Worm (Caenorhabditis elegans) whole organism, L4 larva: ENCODE data around the gene R144.12.

Experiments used
- F26F4.8 ChIP-seq: fragments of 200-800 bp; sonication (Bioruptor generic); conservative IDR thresholded peaks from 2 replicates; pipeline ENCODE4 v1.3.6; 2022; ENCODE audit warnings: missing genetic modification characterization, missing compliant biosample characterization
- Y105C5A.15 ChIP-seq: fragments of 200-800 bp; sonication (Bioruptor generic); IDR thresholded peaks from 2 replicates; pipeline ENCODE4 v1.3.6; 2022; ENCODE audit warnings: missing genetic modification characterization, missing compliant biosample characterization
- Y48G9A.11 ChIP-seq: fragments of 200-800 bp; sonication (Bioruptor generic); IDR thresholded peaks from 2 replicates; pipeline ENCODE4 v1.3.6; 2022; ENCODE audit warnings: missing genetic modification reagents, missing genetic modification characterization, missing compliant biosample characterization
- Y5F2A.4 ChIP-seq: fragments of 200-800 bp; sonication (Bioruptor generic); optimal IDR thresholded peaks from 2 replicates; lab custom pipeline; 2018; ENCODE audit warnings: mild to moderate bottlenecking, missing genetic modification characterization, missing compliant biosample characterization
- aly-2 ChIP-seq: sonication (generic microtip); optimal IDR thresholded peaks from 2 replicates; lab custom pipeline; 2018; ENCODE audit warnings: missing biosample characterization, missing genetic modification characterization
- arid-1 ChIP-seq: fragments of 200-800 bp; sonication (Bioruptor generic); conservative IDR thresholded peaks from 2 replicates; pipeline ENCODE4 v1.3.6; 2022; ENCODE audit warnings: missing genetic modification reagents, missing genetic modification characterization, missing compliant biosample characterization
- attf-4 ChIP-seq: sonication (generic microtip); optimal IDR thresholded peaks from 3 replicates; lab custom pipeline; 2017; ENCODE audit warnings: missing biosample characterization, missing genetic modification characterization
- ceh-28 ChIP-seq: fragments of 150-350 bp; optimal IDR thresholded peaks from 2 replicates; lab custom pipeline; 2014; ENCODE audit warnings: missing biosample characterization, missing genetic modification reagents, missing genetic modification characterization
- ceh-32 ChIP-seq: sonication (generic microtip); optimal IDR thresholded peaks from 2 replicates; lab custom pipeline; 2016; ENCODE audit warnings: mild to moderate bottlenecking, missing genetic modification characterization, missing compliant biosample characterization; ENCODE audit not compliant: poor library complexity
- ceh-62 ChIP-seq: sonication (generic microtip); optimal IDR thresholded peaks from 2 replicates; lab custom pipeline; 2017; ENCODE audit warnings: missing biosample characterization, missing genetic modification characterization
- ctbp-1 ChIP-seq: fragments of 200-800 bp; sonication (Bioruptor generic); IDR thresholded peaks from 2 replicates; pipeline ENCODE4 v1.3.6; 2022; ENCODE audit warnings: missing genetic modification reagents, missing genetic modification characterization, missing compliant biosample characterization
- daf-12 ChIP-seq: fragments of 150-350 bp; optimal IDR thresholded peaks from 2 replicates; lab custom pipeline; 2014; ENCODE audit warnings: missing biosample characterization, missing genetic modification reagents, missing genetic modification characterization
- daf-19 ChIP-seq: fragments of 200-800 bp; sonication (Bioruptor generic); conservative IDR thresholded peaks from 2 replicates; pipeline ENCODE4 v1.3.6; 2022; ENCODE audit warnings: missing genetic modification characterization, missing compliant biosample characterization
- dmd-8 ChIP-seq: fragments of 200-800 bp; sonication (Bioruptor generic); IDR thresholded peaks from 2 replicates; pipeline ENCODE4 v1.3.6; 2022; ENCODE audit warnings: missing genetic modification characterization, missing compliant biosample characterization
- dmd-9 ChIP-seq: fragments of 200-800 bp; sonication (Bioruptor generic); IDR thresholded peaks from 2 replicates; pipeline ENCODE4 v1.3.6; 2022; ENCODE audit warnings: missing genetic modification reagents, missing genetic modification characterization, missing compliant biosample characterization
- dpl-1 ChIP-seq: fragments of 150-350 bp; optimal IDR thresholded peaks from 2 replicates; lab custom pipeline; 2014; ENCODE audit warnings: missing biosample characterization, missing genetic modification reagents, missing genetic modification characterization
- duxl-1 ChIP-seq: sonication (generic microtip); optimal IDR thresholded peaks from 2 replicates; lab custom pipeline; 2016; ENCODE audit warnings: mild to moderate bottlenecking, missing genetic modification characterization, moderate library complexity, missing compliant biosample characterization; ENCODE audit not compliant: poor library complexity
- dve-1 ChIP-seq: sonication (generic microtip); optimal IDR thresholded peaks from 2 replicates; lab custom pipeline; 2017; ENCODE audit warnings: antibody characterized with exemption, mild to moderate bottlenecking, missing genetic modification characterization, missing compliant biosample characterization; ENCODE audit not compliant: insufficient read depth
- fkh-10 ChIP-seq: fragments of 150-350 bp; optimal IDR thresholded peaks from 2 replicates; lab custom pipeline; 2014; ENCODE audit warnings: missing biosample characterization, missing genetic modification reagents, missing genetic modification characterization
- fos-1 ChIP-seq: fragments of 150-350 bp; optimal IDR thresholded peaks from 2 replicates; lab custom pipeline; 2014; ENCODE audit warnings: missing biosample characterization, missing genetic modification characterization
- hif-1 ChIP-seq, 2 experiments: sonication (generic microtip); optimal IDR thresholded peaks; 2 replicates each; lab custom pipeline; 2016 to 2017; ENCODE audit warnings: missing compliant biosample characterization in 2 of 2, missing genetic modification characterization in 2 of 2, missing genetic modification reagents in 2 of 2, missing genotype in 2 of 2, mild to moderate bottlenecking in 1 of 2
- hmg-1.1 ChIP-seq: fragments of 200-800 bp; sonication (Bioruptor generic); IDR thresholded peaks from 2 replicates; pipeline ENCODE4 v1.3.6; 2022; ENCODE audit warnings: missing genetic modification reagents, missing genetic modification characterization, missing compliant biosample characterization
- lin-1 ChIP-seq: fragments of 200-800 bp; sonication (Bioruptor generic); IDR thresholded peaks from 2 replicates; pipeline ENCODE4 v1.3.6; 2022; ENCODE audit warnings: missing genetic modification reagents, missing genetic modification characterization, missing compliant biosample characterization
- lin-13 ChIP-seq: fragments of 150-350 bp; optimal IDR thresholded peaks from 2 replicates; lab custom pipeline; 2014; ENCODE audit warnings: missing biosample characterization, missing genetic modification reagents, missing genetic modification characterization
- lin-38 ChIP-seq: fragments of 200-800 bp; sonication (Bioruptor generic); IDR thresholded peaks from 2 replicates; pipeline ENCODE4 v1.3.6; 2022; ENCODE audit warnings: missing genetic modification reagents, missing genetic modification characterization, missing compliant biosample characterization
- lsy-2 ChIP-seq, 2 experiments: fragments of 150-350 bp in 1 of 2; sonication (generic microtip) in 1 of 2; optimal IDR thresholded peaks; 2 replicates each; lab custom pipeline; 2014 to 2017; ENCODE audit warnings: missing biosample characterization in 2 of 2, missing genetic modification characterization in 2 of 2
- madf-5 ChIP-seq, 2 experiments: fragments of 200-800 bp; sonication (Bioruptor generic); IDR thresholded peaks; 2 replicates each; pipeline ENCODE4 v1.3.6; 2022; ENCODE audit warnings: missing compliant biosample characterization in 2 of 2, missing genetic modification characterization in 2 of 2
- mdl-1 ChIP-seq, 2 experiments: fragments of 150-350 bp in 1 of 2; sonication (generic microtip) in 1 of 2; optimal IDR thresholded peaks; 2 replicates each; lab custom pipeline; 2014 to 2017; ENCODE audit warnings: missing biosample characterization in 2 of 2, missing genetic modification characterization in 2 of 2
- mes-2 ChIP-seq: sonication (generic microtip); optimal IDR thresholded peaks from 2 replicates; lab custom pipeline; 2016; ENCODE audit warnings: missing genotype, mild to moderate bottlenecking, missing genetic modification characterization, missing compliant biosample characterization; ENCODE audit not compliant: poor library complexity, severe bottlenecking
- mxl-3 ChIP-seq: fragments of 200-800 bp; sonication (Bioruptor generic); optimal IDR thresholded peaks from 2 replicates; lab custom pipeline; 2018; ENCODE audit warnings: mild to moderate bottlenecking, missing genetic modification characterization, missing compliant biosample characterization
- nhr-10 ChIP-seq: fragments of 150-350 bp; optimal IDR thresholded peaks from 2 replicates; lab custom pipeline; 2014; ENCODE audit warnings: missing biosample characterization, missing genetic modification characterization
- nhr-102 ChIP-seq: sonication (generic microtip); optimal IDR thresholded peaks from 2 replicates; lab custom pipeline; 2016; ENCODE audit warnings: mild to moderate bottlenecking, missing genetic modification characterization, moderate library complexity, missing compliant biosample characterization
- nhr-111 ChIP-seq: fragments of 200-800 bp; sonication (Bioruptor generic); optimal IDR thresholded peaks from 2 replicates; lab custom pipeline; 2018; ENCODE audit warnings: mild to moderate bottlenecking, missing genetic modification characterization, missing compliant biosample characterization
- nhr-25 ChIP-seq: sonication (generic microtip); optimal IDR thresholded peaks from 2 replicates; lab custom pipeline; 2017; ENCODE audit warnings: missing genetic modification characterization, mild to moderate bottlenecking, missing compliant biosample characterization, antibody characterized with exemption, moderate library complexity, borderline replicate concordance; ENCODE audit not compliant: insufficient read depth
- nhr-28 ChIP-seq: fragments of 150-350 bp; optimal IDR thresholded peaks from 2 replicates; lab custom pipeline; 2014; ENCODE audit warnings: missing biosample characterization, missing genetic modification characterization
- nhr-41 ChIP-seq: fragments of 200-800 bp; sonication (Bioruptor generic); IDR thresholded peaks from 2 replicates; pipeline ENCODE4 v1.3.6; 2022; ENCODE audit warnings: missing genetic modification reagents, missing genetic modification characterization, missing compliant biosample characterization
- nhr-6 ChIP-seq: fragments of 150-350 bp; optimal IDR thresholded peaks from 2 replicates; lab custom pipeline; 2014; ENCODE audit warnings: missing biosample characterization, missing genetic modification characterization
- pqm-1 ChIP-seq: sonication (generic microtip); optimal IDR thresholded peaks from 2 replicates; lab custom pipeline; 2017; ENCODE audit warnings: missing biosample characterization, missing genetic modification characterization
- rbr-2 ChIP-seq: sonication (generic microtip); optimal IDR thresholded peaks from 2 replicates; lab custom pipeline; 2016; ENCODE audit warnings: missing genotype, missing genetic modification characterization, missing compliant biosample characterization
- spr-3 ChIP-seq: fragments of 200-800 bp; sonication (Bioruptor generic); optimal IDR thresholded peaks from 2 replicates; lab custom pipeline; 2018; ENCODE audit warnings: mild to moderate bottlenecking, missing genetic modification characterization, missing compliant biosample characterization
- tra-1 ChIP-seq: fragments of 200-800 bp; sonication (Bioruptor generic); IDR thresholded peaks from 2 replicates; pipeline ENCODE4 v1.3.6; 2022; ENCODE audit warnings: missing genetic modification reagents, missing genetic modification characterization, missing compliant biosample characterization
- unc-130 ChIP-seq: sonication (generic microtip); optimal IDR thresholded peaks from 2 replicates; lab custom pipeline; 2016; ENCODE audit warnings: missing genetic modification reagents, missing genetic modification characterization, missing compliant biosample characterization
- ztf-7 ChIP-seq: fragments of 150-350 bp; optimal IDR thresholded peaks from 2 replicates; lab custom pipeline; 2014; ENCODE audit warnings: missing biosample characterization, missing genetic modification characterization

The R144.12 gene

ce11 chrIII:5002231-5002630 is 4.5 kb downstream of the R144.12 start, which contains the start of gene R144.10:
Gene R144.10 (minus strand): TSS chrIII:5002331.
- TF ChIP-seq madf-5 (GFP tag; IDR thresholded peaks at IDR 0.05; lab: Robert Waterston, UW) (no peak), aly-2 (tag; lab: Kevin White, UChicago) (no peak), ctbp-1 (GFP tag; lab: Robert Waterston, UW) (no peak), nhr-111 (GFP tag; lab: Kevin White, UChicago) (no peak), Y105C5A.15 (GFP tag; lab: Robert Waterston, UW) (no peak), rbr-2 (tag; lab: Kevin White, UChicago) (no peak), lin-38 (GFP tag; lab: Robert Waterston, UW) (no peak), spr-3 (GFP tag; lab: Kevin White, UChicago) (no peak), Y5F2A.4 (no peak), fos-1 (no peak), daf-12 (no peak), F26F4.8 (GFP tag; lab: Robert Waterston, UW) (no peak), hif-1 (tag; optimal IDR thresholded peaks at IDR 0.05; lab: Kevin White, UChicago) (no peak), Y48G9A.11 (GFP tag; lab: Robert Waterston, UW) (no peak), ztf-7 (no peak), lin-1 (GFP tag; lab: Robert Waterston, UW) (no peak)

ce11 chrIII:4998956-4999425 is 7.8 kb downstream of the R144.12 start, which contains the start of gene smcr-8:
Gene smcr-8 (plus strand): TSS chrIII:4999375.
- TF ChIP-seq hif-1 (tag; optimal IDR thresholded peaks at IDR 0.05; lab: Kevin White, UChicago): peak in 1 of 2 experiments; percentile 44
- no peak for TF ChIP-seq pqm-1 (tag; lab: Kevin White, UChicago)
- TF ChIP-seq attf-4 (tag; lab: Kevin White, UChicago): no peak
- no peak for TF ChIP-seq ceh-32 (tag; lab: Kevin White, UChicago)
- TF ChIP-seq dpl-1 (GFP tag; lab: Kevin White, UChicago): peak; percentile 4
- TF ChIP-seq F26F4.8 (GFP tag; lab: Robert Waterston, UW): no peak
- TF ChIP-seq mdl-1 (tag; optimal IDR thresholded peaks at IDR 0.05; lab: Kevin White, UChicago): no peak
- peak in 1 of 2 experiments; percentile 2 for TF ChIP-seq lsy-2 (tag; optimal IDR thresholded peaks at IDR 0.05; lab: Kevin White, UChicago)
- TF ChIP-seq nhr-41 (GFP tag; lab: Robert Waterston, UW): no peak
- TF ChIP-seq mes-2 (tag; lab: Kevin White, UChicago): peak; percentile 74
- TF ChIP-seq arid-1: no peak
- TF ChIP-seq ceh-28 (tag; lab: Kevin White, UChicago): no peak
- TF ChIP-seq daf-19 (GFP tag; lab: Robert Waterston, UW): no peak
- 0 out of 2 replicates have a peak, but pooled peaks have one; percentile 30 for TF ChIP-seq tra-1 (GFP tag; lab: Robert Waterston, UW)
- no peak for TF ChIP-seq nhr-28 (tag; lab: Kevin White, UChicago)
- TF ChIP-seq nhr-102 (tag; lab: Kevin White, UChicago): no peak
- no peak for TF ChIP-seq nhr-25 (tag; lab: Kevin White, UChicago)
- TF ChIP-seq fkh-10 (GFP tag; lab: Kevin White, UChicago): no peak
- no peak for TF ChIP-seq nhr-6 (tag; lab: Kevin White, UChicago)
- no peak for TF ChIP-seq mxl-3 (GFP tag; lab: Kevin White, UChicago)
- TF ChIP-seq ceh-62 (tag; lab: Kevin White, UChicago): no peak
- TF ChIP-seq nhr-10: no peak
- no peak for TF ChIP-seq hmg-1.1 (GFP tag; lab: Robert Waterston, UW)
- TF ChIP-seq dmd-9 (GFP tag; lab: Robert Waterston, UW): no peak
- TF ChIP-seq lin-13 (GFP tag; lab: Kevin White, UChicago): no peak
- TF ChIP-seq dmd-8 (GFP tag; lab: Robert Waterston, UW): no peak
- no peak for TF ChIP-seq fos-1
- TF ChIP-seq duxl-1 (tag; lab: Kevin White, UChicago): no peak
- TF ChIP-seq dve-1: no peak
- TF ChIP-seq Y48G9A.11 (GFP tag; lab: Robert Waterston, UW): 0 out of 2 replicates have a peak, but pooled peaks have one; percentile 30
- TF ChIP-seq unc-130 (GFP tag; lab: Kevin White, UChicago): peak; percentile 88
